Worm (Caenorhabditis elegans) whole organism, mixed stage, embryonic: ENCODE data around the gene ins-1.

Source experiments
- M03D4.4 ChIP-seq: sonication (generic microtip); optimal IDR thresholded peaks from 2 replicates; lab custom pipeline; 2017; ENCODE audit warnings: mild to moderate bottlenecking, missing genetic modification characterization, missing compliant biosample characterization
- bed-3 ChIP-seq: fragments of 200-800 bp; sonication (Bioruptor generic); optimal IDR thresholded peaks from 3 replicates; lab custom pipeline; 2018; ENCODE audit warnings: mild to moderate bottlenecking, missing genetic modification characterization, moderate library complexity, missing compliant biosample characterization
- blmp-1 ChIP-seq: fragments of 150-350 bp; optimal IDR thresholded peaks from 2 replicates; lab custom pipeline; 2014; ENCODE audit warnings: missing biosample characterization, missing genetic modification characterization
- ceh-39 ChIP-seq: fragments of 150-350 bp; optimal IDR thresholded peaks from 2 replicates; lab custom pipeline; 2014; ENCODE audit warnings: missing biosample characterization, missing genetic modification characterization
- ceh-43 ChIP-seq: fragments of 200-800 bp; sonication (Bioruptor generic); optimal IDR thresholded peaks from 2 replicates; lab custom pipeline; 2018; ENCODE audit warnings: mild to moderate bottlenecking, missing genetic modification characterization, moderate library complexity, missing compliant biosample characterization
- ceh-83 ChIP-seq: fragments of 200-800 bp; sonication (Bioruptor generic); optimal IDR thresholded peaks from 2 replicates; lab custom pipeline; 2018; ENCODE audit warnings: mild to moderate bottlenecking, missing genetic modification characterization, missing compliant biosample characterization
- ces-1 ChIP-seq: fragments of 150-350 bp; optimal IDR thresholded peaks from 2 replicates; lab custom pipeline; 2014; ENCODE audit warnings: missing biosample characterization, missing genetic modification reagents, missing genetic modification characterization
- cnd-1 ChIP-seq: fragments of 200-800 bp; sonication (Bioruptor generic); optimal IDR thresholded peaks from 2 replicates; lab custom pipeline; 2018; ENCODE audit warnings: mild to moderate bottlenecking, missing genetic modification characterization, missing compliant biosample characterization
- drap-1 ChIP-seq: fragments of 200-800 bp; sonication (Bioruptor generic); optimal IDR thresholded peaks from 3 replicates; lab custom pipeline; 2018; ENCODE audit warnings: mild to moderate bottlenecking, missing genetic modification characterization, missing compliant biosample characterization
- elt-1 ChIP-seq: sonication (generic microtip); optimal IDR thresholded peaks from 2 replicates; lab custom pipeline; 2017; ENCODE audit warnings: missing genetic modification characterization, mild to moderate bottlenecking, missing compliant biosample characterization, antibody characterized with exemption, moderate library complexity, borderline replicate concordance; ENCODE audit not compliant: insufficient read depth
- flh-1 ChIP-seq: fragments of 200-800 bp; sonication (Bioruptor generic); optimal IDR thresholded peaks from 2 replicates; lab custom pipeline; 2018; ENCODE audit warnings: mild to moderate bottlenecking, missing genetic modification characterization, moderate library complexity, missing compliant biosample characterization
- ham-2 ChIP-seq: fragments of 200-800 bp; sonication (Bioruptor generic); optimal IDR thresholded peaks from 2 replicates; lab custom pipeline; 2018; ENCODE audit warnings: mild to moderate bottlenecking, missing genetic modification characterization, missing compliant biosample characterization
- hlh-1 ChIP-seq: fragments of 150-350 bp; optimal IDR thresholded peaks from 2 replicates; lab custom pipeline; 2014; ENCODE audit warnings: missing biosample characterization, missing genetic modification reagents, missing genetic modification characterization
- lin-13 ChIP-seq: fragments of 150-350 bp; optimal IDR thresholded peaks from 2 replicates; lab custom pipeline; 2014; ENCODE audit warnings: missing biosample characterization, missing genetic modification characterization
- lin-32 ChIP-seq: fragments of 200-800 bp; sonication (Bioruptor generic); optimal IDR thresholded peaks from 2 replicates; lab custom pipeline; 2018; ENCODE audit warnings: mild to moderate bottlenecking, missing genetic modification characterization, missing compliant biosample characterization
- lsy-2 ChIP-seq: fragments of 150-350 bp; optimal IDR thresholded peaks from 2 replicates; lab custom pipeline; 2014; ENCODE audit warnings: missing biosample characterization, missing genetic modification characterization
- mab-5 ChIP-seq: fragments of 150-350 bp; optimal IDR thresholded peaks from 2 replicates; lab custom pipeline; 2014; ENCODE audit warnings: missing biosample characterization, missing genetic modification characterization
- mep-1 ChIP-seq: fragments of 150-350 bp; optimal IDR thresholded peaks from 2 replicates; lab custom pipeline; 2017; ENCODE audit warnings: missing biosample characterization, missing genetic modification reagents, missing genetic modification characterization, inconsistent platforms
- mls-2 ChIP-seq: sonication (generic microtip); optimal IDR thresholded peaks from 2 replicates; lab custom pipeline; 2016; ENCODE audit warnings: mild to moderate bottlenecking, missing genetic modification characterization, moderate library complexity, missing compliant biosample characterization
- nhr-12 ChIP-seq: fragments of 150-350 bp; optimal IDR thresholded peaks from 2 replicates; lab custom pipeline; 2014; ENCODE audit warnings: missing biosample characterization, missing genetic modification characterization
- nhr-2 ChIP-seq: fragments of 150-350 bp; optimal IDR thresholded peaks from 2 replicates; lab custom pipeline; 2014; ENCODE audit warnings: missing biosample characterization, missing genetic modification characterization
- nhr-237 ChIP-seq: fragments of 150-350 bp; optimal IDR thresholded peaks from 2 replicates; lab custom pipeline; 2014; ENCODE audit warnings: missing biosample characterization, missing genetic modification characterization
- nhr-28 ChIP-seq: fragments of 150-350 bp; optimal IDR thresholded peaks from 2 replicates; lab custom pipeline; 2014; ENCODE audit warnings: missing biosample characterization, missing genetic modification characterization
- nhr-76 ChIP-seq: sonication (generic microtip); optimal IDR thresholded peaks from 2 replicates; lab custom pipeline; 2017; ENCODE audit warnings: missing biosample characterization, missing genetic modification characterization
- pha-4 ChIP-seq: fragments of 150-350 bp; optimal IDR thresholded peaks from 2 replicates; lab custom pipeline; 2018; ENCODE audit warnings: missing biosample characterization, missing genetic modification reagents, missing genetic modification characterization
- sem-2 ChIP-seq: fragments of 200-800 bp; sonication (Bioruptor generic); optimal IDR thresholded peaks from 2 replicates; lab custom pipeline; 2018; ENCODE audit warnings: mild to moderate bottlenecking, missing genetic modification characterization, missing compliant biosample characterization
- snpc-4 ChIP-seq: fragments of 150-350 bp; optimal IDR thresholded peaks from 2 replicates; lab custom pipeline; 2014; ENCODE audit warnings: missing biosample characterization, missing genetic modification characterization
- tbx-8 ChIP-seq: fragments of 200-800 bp; sonication (Bioruptor generic); optimal IDR thresholded peaks from 2 replicates; lab custom pipeline; 2018; ENCODE audit warnings: mild to moderate bottlenecking, missing genetic modification characterization, moderate library complexity, missing compliant biosample characterization
- unc-120 ChIP-seq: sonication (generic microtip); optimal IDR thresholded peaks from 2 replicates; lab custom pipeline; 2017; ENCODE audit warnings: missing genetic modification characterization, missing compliant biosample characterization; ENCODE audit not compliant: poor library complexity, severe bottlenecking
- unc-39 ChIP-seq: fragments of 150-350 bp; optimal IDR thresholded peaks from 2 replicates; lab custom pipeline; 2014; ENCODE audit warnings: missing biosample characterization, missing genetic modification characterization
- unc-62 ChIP-seq: fragments of 150-350 bp; optimal IDR thresholded peaks from 2 replicates; lab custom pipeline; 2014; ENCODE audit warnings: missing biosample characterization, missing genetic modification reagents, missing genetic modification characterization
- zip-8 ChIP-seq: fragments of 150-350 bp; optimal IDR thresholded peaks from 2 replicates; lab custom pipeline; 2014; ENCODE audit warnings: missing biosample characterization, missing genetic modification characterization

Gene ins-1

ce11 chrIV:10462608-10463007 lies 26.1 kb downstream of the ins-1 start:
- TF ChIP-seq nhr-12 (no peak), pha-4 (tag; lab: Kevin White, UChicago) (no peak), nhr-76 (tag; lab: Kevin White, UChicago) (no peak), lsy-2 (tag; lab: Kevin White, UChicago) (no peak), unc-62 (GFP tag; lab: Kevin White, UChicago) (no peak), sem-2 (GFP tag; lab: Kevin White, UChicago) (no peak), snpc-4 (tag; lab: Kevin White, UChicago) (no peak), ceh-83 (GFP tag; lab: Kevin White, UChicago) (no peak)

ce11 chrIV:10463127-10463526 lies 26.6 kb downstream of the ins-1 start:
- no peak for TF ChIP-seq bed-3 (GFP tag; lab: Kevin White, UChicago)
- no peak for TF ChIP-seq nhr-12
- no peak for TF ChIP-seq drap-1 (GFP tag; lab: Kevin White, UChicago)
- no peak for TF ChIP-seq nhr-237 (tag; lab: Kevin White, UChicago)
- TF ChIP-seq nhr-28 (tag; lab: Kevin White, UChicago), result no peak
- no peak for TF ChIP-seq lsy-2 (tag; lab: Kevin White, UChicago)
- no peak for TF ChIP-seq unc-39 (tag; lab: Kevin White, UChicago)
- no peak for TF ChIP-seq nhr-2 (tag; lab: Kevin White, UChicago)
- no peak for TF ChIP-seq unc-62 (GFP tag; lab: Kevin White, UChicago)

ce11 chrIV:10463987-10464638 lies 27.6 kb downstream of the ins-1 start, which contains the start of gene ugt-43:
ugt-43 (plus strand) TSS chrIV:10464588.
- no peak for TF ChIP-seq sem-2 (GFP tag; lab: Kevin White, UChicago)
- no peak for TF ChIP-seq ham-2 (GFP tag; lab: Kevin White, UChicago)
- TF ChIP-seq ceh-43, result no peak
- TF ChIP-seq mls-2 (tag; lab: Kevin White, UChicago), result no peak
- no peak for TF ChIP-seq drap-1 (GFP tag; lab: Kevin White, UChicago)
- no peak for TF ChIP-seq mab-5
- no peak for TF ChIP-seq nhr-2 (tag; lab: Kevin White, UChicago)
- TF ChIP-seq M03D4.4 (tag; lab: Kevin White, UChicago), result no peak
- TF ChIP-seq ceh-39, result no peak
- TF ChIP-seq elt-1, result no peak
- TF ChIP-seq cnd-1 (tag; lab: Kevin White, UChicago), result no peak
- no peak for TF ChIP-seq ceh-83 (GFP tag; lab: Kevin White, UChicago)
- TF ChIP-seq tbx-8, result no peak
- no peak for TF ChIP-seq unc-39 (tag; lab: Kevin White, UChicago)
- TF ChIP-seq lin-32 (GFP tag; lab: Kevin White, UChicago), result no peak
- no peak for TF ChIP-seq flh-1 (GFP tag; lab: Kevin White, UChicago)
- no peak for TF ChIP-seq unc-62 (GFP tag; lab: Kevin White, UChicago)
- no peak for TF ChIP-seq snpc-4 (tag; lab: Kevin White, UChicago)
- TF ChIP-seq, all 35 proteins: peak for 0

ce11 chrIV:10465764-10466163 lies 29.3 kb downstream of the ins-1 start:
- TF ChIP-seq snpc-4 (tag; lab: Kevin White, UChicago) (no peak), hlh-1 (tag; lab: Kevin White, UChicago) (no peak), sem-2 (GFP tag; lab: Kevin White, UChicago) (no peak), mep-1 (no peak), zip-8 (tag; lab: Kevin White, UChicago) (no peak), nhr-76 (tag; lab: Kevin White, UChicago) (no peak), lin-13 (tag; lab: Kevin White, UChicago) (no peak), unc-39 (tag; lab: Kevin White, UChicago) (no peak), drap-1 (GFP tag; lab: Kevin White, UChicago) (no peak), elt-1 (no peak), unc-120 (tag; lab: Kevin White, UChicago) (no peak), tbx-8 (no peak), flh-1 (GFP tag; lab: Kevin White, UChicago) (no peak), ces-1 (GFP tag; lab: Kevin White, UChicago) (no peak), pha-4 (tag; lab: Kevin White, UChicago) (no peak), nhr-2 (tag; lab: Kevin White, UChicago) (no peak), blmp-1 (tag; lab: Kevin White, UChicago) (no peak)
